Fruit fly (Drosophila melanogaster) whole organism, pupa: ENCODE results near the gene CG31100.

Experiments used
- CG13204 ChIP-seq: fragments of 200-800 bp; sonication (Bioruptor generic); optimal IDR thresholded peaks from 2 replicates; lab custom pipeline; 2018; ENCODE audit warnings: missing biosample characterization, mild to moderate bottlenecking, missing genetic modification characterization, moderate library complexity
- CG14655 ChIP-seq: fragments of 200-800 bp; sonication (Bioruptor generic); optimal IDR thresholded peaks from 3 replicates; lab custom pipeline; 2017; ENCODE audit warnings: mild to moderate bottlenecking, missing biosample characterization, missing genetic modification reagents, missing genetic modification characterization
- CG34367 ChIP-seq: fragments of 200-800 bp; sonication (Bioruptor generic); optimal IDR thresholded peaks from 2 replicates; lab custom pipeline; 2018; ENCODE audit warnings: missing biosample characterization, mild to moderate bottlenecking, missing genetic modification characterization
- D1 ChIP-seq: fragments of 200-800 bp; sonication (Bioruptor generic); optimal IDR thresholded peaks from 2 replicates; lab custom pipeline; 2018; ENCODE audit warnings: missing biosample characterization, mild to moderate bottlenecking, missing genetic modification characterization, moderate library complexity
- EcR ChIP-seq: fragments of 200-800 bp; sonication (Bioruptor generic); optimal IDR thresholded peaks from 3 replicates; lab custom pipeline; 2019; ENCODE audit warnings: missing biosample characterization, missing genetic modification characterization, mild to moderate bottlenecking, moderate library complexity, missing genetic modification reagents
- Pif1A ChIP-seq: fragments of 200-800 bp; sonication (Bioruptor generic); optimal IDR thresholded peaks from 3 replicates; lab custom pipeline; 2016; ENCODE audit warnings: missing biosample characterization, missing genetic modification characterization
- Pif1B ChIP-seq: fragments of 200-800 bp; sonication (Bioruptor generic); optimal IDR thresholded peaks from 3 replicates; lab custom pipeline; 2016; ENCODE audit warnings: missing biosample characterization, missing genetic modification characterization
- rn ChIP-seq: fragments of 200-800 bp; sonication (Bioruptor generic); IDR thresholded peaks from 2 replicates; pipeline ENCODE4 v1.3.6; 2022; ENCODE audit warnings: missing biosample characterization, missing genetic modification characterization

DNA sequence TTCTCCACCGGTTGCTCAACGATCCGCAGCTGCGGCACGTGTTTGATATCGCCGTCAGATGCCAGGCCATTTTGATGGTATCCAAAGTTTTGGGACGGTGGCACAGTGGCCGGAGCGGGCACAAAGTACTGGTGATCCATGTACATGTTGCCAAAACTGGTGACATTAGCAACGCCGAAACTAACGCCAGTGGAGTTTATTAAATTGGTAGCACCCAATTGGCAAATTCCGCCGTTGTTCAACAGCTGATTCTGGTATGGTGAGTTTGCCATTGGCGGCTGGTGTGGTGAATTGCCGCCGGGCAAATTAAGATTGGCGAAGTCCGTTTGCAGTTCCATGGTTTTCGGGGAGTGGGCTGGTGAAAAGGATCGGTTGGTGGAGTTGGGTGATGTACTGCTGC lies 43.5 kb upstream of the CG31100 start:
- no peak for TF ChIP-seq Pif1A
- TF ChIP-seq CG14655 = no peak
- TF ChIP-seq EcR (GFP tag; lab: Kevin White, UChicago) = no peak
- TF ChIP-seq Pif1B (GFP tag; lab: Kevin White, UChicago) = no peak
- TF ChIP-seq CG13204 (GFP tag; lab: Kevin White, UChicago) = no peak
- no peak for TF ChIP-seq CG34367
- TF ChIP-seq rn (GFP tag; lab: Robert Waterston, UW) = no peak
- TF ChIP-seq D1 (tag; lab: Kevin White, UChicago) = no peak
